Worm (Caenorhabditis elegans) whole organism, mixed stage, embryonic: ENCODE results near the gene C09B8.3.

Experiments used
- ces-1 ChIP-seq: fragments of 150-350 bp; optimal IDR thresholded peaks from 2 replicates; lab custom pipeline; 2014; ENCODE audit warnings: missing biosample characterization, missing genetic modification reagents, missing genetic modification characterization
- cnd-1 ChIP-seq: fragments of 200-800 bp; sonication (Bioruptor generic); optimal IDR thresholded peaks from 2 replicates; lab custom pipeline; 2018; ENCODE audit warnings: mild to moderate bottlenecking, missing genetic modification characterization, missing compliant biosample characterization
- elt-1 ChIP-seq: sonication (generic microtip); optimal IDR thresholded peaks from 2 replicates; lab custom pipeline; 2017; ENCODE audit warnings: missing genetic modification characterization, mild to moderate bottlenecking, missing compliant biosample characterization, antibody characterized with exemption, moderate library complexity, borderline replicate concordance; ENCODE audit not compliant: insufficient read depth
- flh-1 ChIP-seq: fragments of 200-800 bp; sonication (Bioruptor generic); optimal IDR thresholded peaks from 2 replicates; lab custom pipeline; 2018; ENCODE audit warnings: mild to moderate bottlenecking, missing genetic modification characterization, moderate library complexity, missing compliant biosample characterization
- lsy-2 ChIP-seq: fragments of 150-350 bp; optimal IDR thresholded peaks from 2 replicates; lab custom pipeline; 2014; ENCODE audit warnings: missing biosample characterization, missing genetic modification characterization
- mep-1 ChIP-seq: fragments of 150-350 bp; optimal IDR thresholded peaks from 2 replicates; lab custom pipeline; 2017; ENCODE audit warnings: missing biosample characterization, missing genetic modification reagents, missing genetic modification characterization, inconsistent platforms
- mls-2 ChIP-seq: sonication (generic microtip); optimal IDR thresholded peaks from 2 replicates; lab custom pipeline; 2016; ENCODE audit warnings: mild to moderate bottlenecking, missing genetic modification characterization, moderate library complexity, missing compliant biosample characterization
- nhr-237 ChIP-seq: fragments of 150-350 bp; optimal IDR thresholded peaks from 2 replicates; lab custom pipeline; 2014; ENCODE audit warnings: missing biosample characterization, missing genetic modification characterization
- snpc-4 ChIP-seq: fragments of 150-350 bp; optimal IDR thresholded peaks from 2 replicates; lab custom pipeline; 2014; ENCODE audit warnings: missing biosample characterization, missing genetic modification characterization
- sptf-1 ChIP-seq: sonication (generic microtip); optimal IDR thresholded peaks from 2 replicates; lab custom pipeline; 2017; ENCODE audit warnings: mild to moderate bottlenecking, missing genetic modification characterization, moderate library complexity, missing compliant biosample characterization
- unc-39 ChIP-seq: fragments of 150-350 bp; optimal IDR thresholded peaks from 2 replicates; lab custom pipeline; 2014; ENCODE audit warnings: missing biosample characterization, missing genetic modification characterization
- unc-62 ChIP-seq: fragments of 150-350 bp; optimal IDR thresholded peaks from 2 replicates; lab custom pipeline; 2014; ENCODE audit warnings: missing biosample characterization, missing genetic modification reagents, missing genetic modification characterization
- ztf-11 ChIP-seq: fragments of 150-350 bp; optimal IDR thresholded peaks from 2 replicates; lab custom pipeline; 2014; ENCODE audit warnings: missing biosample characterization, missing genetic modification characterization

- TF ChIP-seq sptf-1 (tag; lab: Kevin White, UChicago) = no peak
- TF ChIP-seq unc-62 (GFP tag; lab: Kevin White, UChicago) = no peak
- TF ChIP-seq unc-39 (tag; lab: Kevin White, UChicago) = no peak
- no peak for TF ChIP-seq flh-1 (GFP tag; lab: Kevin White, UChicago)
- no peak for TF ChIP-seq mls-2 (tag; lab: Kevin White, UChicago)
- no peak for TF ChIP-seq ztf-11 (tag; lab: Kevin White, UChicago)
- TF ChIP-seq nhr-237 (tag; lab: Kevin White, UChicago) = no peak
- TF ChIP-seq elt-1 = no peak
- no peak for TF ChIP-seq snpc-4
- TF ChIP-seq ces-1 (GFP tag; lab: Kevin White, UChicago) = no peak
- TF ChIP-seq cnd-1 = no peak
- no peak for TF ChIP-seq mep-1
- TF ChIP-seq lsy-2 (tag; lab: Kevin White, UChicago) = no peak
Observed at ce11 chrX:5977754-5978153, 32.7 kb downstream of the C09B8.3 start, which contains the start of gene kin-2.
